Worm (Caenorhabditis elegans) whole organism, young adult: ENCODE data around the gene hal-2.

Experiments used
- B0035.1 ChIP-seq: sonication (generic microtip); optimal IDR thresholded peaks from 2 replicates; lab custom pipeline; 2016; ENCODE audit warnings: missing genetic modification characterization, mild to moderate bottlenecking, missing compliant biosample characterization, missing genotype, missing genetic modification reagents
- B0336.3 ChIP-seq: fragments of 200-800 bp; sonication (Bioruptor generic); IDR thresholded peaks from 2 replicates; pipeline ENCODE4 v1.3.6; 2022; ENCODE audit warnings: missing genetic modification characterization, missing compliant biosample characterization
- F37B4.10 ChIP-seq: fragments of 200-800 bp; sonication (Bioruptor generic); IDR thresholded peaks from 2 replicates; pipeline ENCODE4 v1.3.6; 2022; ENCODE audit warnings: missing genetic modification characterization, missing compliant biosample characterization
- F55B11.4 ChIP-seq: sonication (generic microtip); optimal IDR thresholded peaks from 2 replicates; lab custom pipeline; 2016; ENCODE audit warnings: missing compliant biosample characterization, missing genetic modification characterization, borderline replicate concordance; ENCODE audit not compliant: insufficient read depth
- K11D2.4 ChIP-seq: fragments of 200-800 bp; sonication (Bioruptor generic); IDR thresholded peaks from 2 replicates; pipeline ENCODE4 v1.3.6; 2022; ENCODE audit warnings: missing genetic modification reagents, missing genetic modification characterization, missing compliant biosample characterization
- Y53F4B.3 ChIP-seq: fragments of 200-800 bp; sonication (Bioruptor generic); IDR thresholded peaks from 2 replicates; pipeline ENCODE4 v1.3.6; 2022; ENCODE audit warnings: missing genetic modification reagents, missing genetic modification characterization, missing compliant biosample characterization
- Y53G8AR.9 ChIP-seq: fragments of 200-800 bp; sonication (Bioruptor generic); conservative IDR thresholded peaks from 2 replicates; pipeline ENCODE4 v1.3.6; 2022; ENCODE audit warnings: missing genetic modification reagents, missing genetic modification characterization, missing compliant biosample characterization
- Y67H2A.10 ChIP-seq: fragments of 200-800 bp; sonication (Bioruptor generic); conservative IDR thresholded peaks from 2 replicates; pipeline ENCODE4 v1.3.6; 2022; ENCODE audit warnings: missing genetic modification reagents, missing genetic modification characterization, missing compliant biosample characterization
- Y95B8A.8 ChIP-seq: fragments of 200-800 bp; sonication (Bioruptor generic); IDR thresholded peaks from 2 replicates; pipeline ENCODE4 v1.3.6; 2022; ENCODE audit warnings: missing genetic modification reagents, missing genetic modification characterization, missing compliant biosample characterization
- ZK185.1 ChIP-seq: sonication (generic microtip); optimal IDR thresholded peaks from 2 replicates; lab custom pipeline; 2016; ENCODE audit warnings: mild to moderate bottlenecking, missing genetic modification characterization, missing compliant biosample characterization; ENCODE audit not compliant: poor library complexity, severe bottlenecking
- akir-1 ChIP-seq: fragments of 200-800 bp; sonication (Bioruptor generic); optimal IDR thresholded peaks from 2 replicates; lab custom pipeline; 2018; ENCODE audit warnings: mild to moderate bottlenecking, missing genetic modification characterization, moderate library complexity, missing compliant biosample characterization
- atf-7 ChIP-seq: sonication (generic microtip); optimal IDR thresholded peaks from 2 replicates; lab custom pipeline; 2017; ENCODE audit warnings: mild to moderate bottlenecking, missing genetic modification characterization, missing compliant biosample characterization
- athp-1 ChIP-seq: sonication (generic microtip); optimal IDR thresholded peaks from 2 replicates; lab custom pipeline; 2017; ENCODE audit warnings: mild to moderate bottlenecking, missing genetic modification characterization, missing compliant biosample characterization
- cebp-2 ChIP-seq: fragments of 200-800 bp; sonication (Bioruptor generic); IDR thresholded peaks from 2 replicates; pipeline ENCODE4 v1.3.6; 2022; ENCODE audit warnings: missing genetic modification characterization, missing compliant biosample characterization
- ceh-27 ChIP-seq: fragments of 200-800 bp; sonication (Bioruptor generic); optimal IDR thresholded peaks from 2 replicates; lab custom pipeline; 2018; ENCODE audit warnings: mild to moderate bottlenecking, missing genetic modification characterization, moderate library complexity, missing compliant biosample characterization
- chd-7 ChIP-seq: sonication (generic microtip); optimal IDR thresholded peaks from 2 replicates; lab custom pipeline; 2016; ENCODE audit warnings: mild to moderate bottlenecking, missing genetic modification characterization, moderate library complexity, missing compliant biosample characterization
- dpff-1 ChIP-seq: sonication (generic microtip); optimal IDR thresholded peaks from 2 replicates; lab custom pipeline; 2017; ENCODE audit warnings: mild to moderate bottlenecking, missing genetic modification characterization, missing compliant biosample characterization
- egl-44 ChIP-seq: fragments of 200-800 bp; sonication (Bioruptor generic); IDR thresholded peaks from 2 replicates; pipeline ENCODE4 v1.3.6; 2022; ENCODE audit warnings: missing genetic modification reagents, missing genetic modification characterization, missing compliant biosample characterization
- ekl-4 ChIP-seq: fragments of 200-800 bp; sonication (Bioruptor generic); IDR thresholded peaks from 2 replicates; pipeline ENCODE4 v1.3.6; 2022; ENCODE audit warnings: missing genetic modification reagents, missing genetic modification characterization, missing compliant biosample characterization
- ets-4 ChIP-seq: fragments of 200-800 bp; sonication (Bioruptor generic); optimal IDR thresholded peaks from 2 replicates; lab custom pipeline; 2018; ENCODE audit warnings: mild to moderate bottlenecking, missing genetic modification characterization, missing compliant biosample characterization
- hlh-26 ChIP-seq: fragments of 200-800 bp; sonication (Bioruptor generic); conservative IDR thresholded peaks from 2 replicates; pipeline ENCODE4 v1.3.6; 2022; ENCODE audit warnings: missing genetic modification reagents, missing genetic modification characterization, missing compliant biosample characterization
- let-526 ChIP-seq: fragments of 200-800 bp; sonication (Bioruptor generic); IDR thresholded peaks from 2 replicates; pipeline ENCODE4 v1.3.6; 2022; ENCODE audit warnings: missing genetic modification reagents, missing genetic modification characterization, missing compliant biosample characterization
- let-607 ChIP-seq, 2 experiments: fragments of 200-800 bp in 1 of 2; sonication (Bioruptor generic) in 1 of 2; sonication (generic microtip) in 1 of 2; optimal IDR thresholded peaks; 2 replicates each; lab custom pipeline; 2016 to 2018; ENCODE audit warnings: mild to moderate bottlenecking in 2 of 2, missing compliant biosample characterization in 2 of 2, missing genetic modification characterization in 2 of 2, moderate library complexity in 2 of 2, missing genotype in 1 of 2
- madf-3 ChIP-seq: fragments of 200-800 bp; sonication (Bioruptor generic); IDR thresholded peaks from 2 replicates; pipeline ENCODE4 v1.3.6; 2022; ENCODE audit warnings: missing genetic modification reagents, missing genetic modification characterization, missing compliant biosample characterization
- madf-6 ChIP-seq: fragments of 200-800 bp; sonication (Bioruptor generic); IDR thresholded peaks from 2 replicates; pipeline ENCODE4 v1.3.6; 2022; ENCODE audit warnings: missing genetic modification reagents, missing genetic modification characterization, missing compliant biosample characterization
- mcd-1 ChIP-seq: fragments of 200-800 bp; sonication (Bioruptor generic); IDR thresholded peaks from 2 replicates; pipeline ENCODE4 v1.3.6; 2022; ENCODE audit warnings: missing genetic modification reagents, missing genetic modification characterization, missing compliant biosample characterization
- nfya-1 ChIP-seq: sonication (generic microtip); optimal IDR thresholded peaks from 2 replicates; lab custom pipeline; 2017; ENCODE audit warnings: antibody characterized with exemption, missing compliant biosample characterization, missing genetic modification characterization, borderline replicate concordance; ENCODE audit not compliant: insufficient read depth
- nfya-2 ChIP-seq: fragments of 200-800 bp; sonication (Bioruptor generic); IDR thresholded peaks from 2 replicates; pipeline ENCODE4 v1.3.6; 2022; ENCODE audit warnings: missing genetic modification reagents, missing genetic modification characterization, missing compliant biosample characterization
- nhr-90 ChIP-seq: sonication (generic microtip); optimal IDR thresholded peaks from 2 replicates; lab custom pipeline; 2016; ENCODE audit warnings: missing genotype, mild to moderate bottlenecking, missing genetic modification characterization, missing compliant biosample characterization
- pha-4 ChIP-seq: fragments of 150-350 bp; sonication (generic microtip); optimal IDR thresholded peaks from 2 replicates; lab custom pipeline; 2014; ENCODE audit warnings: missing biosample characterization, missing genetic modification reagents, missing genetic modification characterization
- snpc-1.3 ChIP-seq: sonication (generic microtip); optimal IDR thresholded peaks from 2 replicates; lab custom pipeline; 2017; ENCODE audit warnings: missing genetic modification characterization, mild to moderate bottlenecking, missing compliant biosample characterization, antibody characterized with exemption, moderate library complexity, missing genotype, missing genetic modification reagents; ENCODE audit not compliant: insufficient read depth
- unc-62 ChIP-seq: fragments of 150-350 bp; optimal IDR thresholded peaks from 2 replicates; lab custom pipeline; 2014; ENCODE audit warnings: missing biosample characterization, missing genetic modification reagents, missing genetic modification characterization
- zim-3 ChIP-seq: sonication (generic microtip); optimal IDR thresholded peaks from 2 replicates; lab custom pipeline; 2017; ENCODE audit warnings: mild to moderate bottlenecking, missing genetic modification characterization, moderate library complexity, missing compliant biosample characterization
- ztf-18 ChIP-seq: sonication (generic microtip); optimal IDR thresholded peaks from 2 replicates; lab custom pipeline; 2016; ENCODE audit warnings: missing genotype, mild to moderate bottlenecking, missing genetic modification characterization, missing compliant biosample characterization
- ztf-22 ChIP-seq: fragments of 200-800 bp; sonication (Bioruptor generic); optimal IDR thresholded peaks from 2 replicates; lab custom pipeline; 2018; ENCODE audit warnings: mild to moderate bottlenecking, missing genetic modification characterization, moderate library complexity, missing compliant biosample characterization
- ztf-26 ChIP-seq: sonication (generic microtip); optimal IDR thresholded peaks from 2 replicates; lab custom pipeline; 2017; ENCODE audit warnings: missing genetic modification characterization, missing compliant biosample characterization
- ztf-28 ChIP-seq: fragments of 200-800 bp; sonication (Bioruptor generic); IDR thresholded peaks from 2 replicates; pipeline ENCODE4 v1.3.6; 2022; ENCODE audit warnings: missing genetic modification reagents, missing genetic modification characterization, missing compliant biosample characterization
- ztf-6 ChIP-seq: fragments of 200-800 bp; sonication (Bioruptor generic); IDR thresholded peaks from 2 replicates; pipeline ENCODE4 v1.3.6; 2022; ENCODE audit warnings: missing genetic modification reagents, missing genetic modification characterization, missing compliant biosample characterization

hal-2 gene

DNA sequence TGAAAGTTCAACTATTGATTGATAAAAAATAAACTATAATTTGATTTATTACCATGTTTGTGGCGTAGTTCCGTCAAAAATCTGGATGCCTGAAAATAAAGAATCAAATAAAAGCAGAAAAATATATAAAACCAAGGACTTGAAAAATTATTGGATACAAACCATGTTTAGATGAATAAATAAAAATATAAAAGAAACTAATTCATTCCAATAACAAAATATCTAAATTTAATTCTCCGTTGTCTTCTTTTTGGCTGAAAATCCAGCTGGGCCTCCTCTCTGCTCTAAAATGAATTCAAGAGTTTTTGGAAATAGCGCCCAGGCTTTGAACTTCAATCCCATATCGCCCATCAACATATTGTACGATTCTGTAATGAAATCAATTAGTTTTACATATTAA lies 24.2 kb upstream of the hal-2 start, which contains the start of gene vps-29:
Gene vps-29, minus strand, starts transcription at position 101 of the 400 bp plus-strand sequence.
- TF ChIP-seq dpff-1 (tag; lab: Kevin White, UChicago) = no peak
- no peak for TF ChIP-seq ztf-28 (GFP tag; lab: Robert Waterston, UW)
- no peak for TF ChIP-seq akir-1 (GFP tag; lab: Kevin White, UChicago)
- TF ChIP-seq B0035.1 (tag; lab: Kevin White, UChicago) = no peak
- TF ChIP-seq chd-7 (tag; lab: Kevin White, UChicago) = no peak
- no peak for TF ChIP-seq let-526 (GFP tag; lab: Robert Waterston, UW)
- no peak for TF ChIP-seq nfya-2 (GFP tag; lab: Robert Waterston, UW)
- TF ChIP-seq Y95B8A.8 (GFP tag; lab: Robert Waterston, UW) = no peak
- TF ChIP-seq ztf-18 (tag; lab: Kevin White, UChicago) = no peak
- no peak for TF ChIP-seq madf-6
- no peak for TF ChIP-seq ets-4 (GFP tag; lab: Kevin White, UChicago)
- no peak for TF ChIP-seq ZK185.1
- TF ChIP-seq hlh-26 = no peak

DNA sequence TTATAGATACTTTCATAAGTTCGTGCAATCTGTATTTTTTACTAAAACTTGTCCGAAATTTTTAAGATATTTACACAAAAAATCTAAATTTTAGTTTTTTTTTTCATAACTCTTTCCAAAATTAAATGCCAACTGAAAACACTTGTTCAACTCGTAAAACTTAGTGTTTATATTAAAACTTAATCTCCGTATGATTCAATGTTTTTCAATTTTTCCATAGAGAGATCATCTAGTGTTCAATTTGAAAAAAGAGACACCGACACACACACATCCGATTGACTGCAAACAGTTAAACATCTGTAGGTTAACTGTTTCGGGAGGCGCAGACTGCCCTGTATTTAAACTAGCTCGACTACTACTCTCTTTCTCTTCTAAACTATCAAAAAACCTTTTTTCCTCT lies 20.3 kb upstream of the hal-2 start, which contains the start of gene T16H12.9:
Gene T16H12.9, plus strand, starts transcription at position 301 of the 400 bp plus-strand sequence.
- TF ChIP-seq B0336.3 (GFP tag; lab: Robert Waterston, UW) = no peak
- TF ChIP-seq mcd-1 = no peak
- no peak for TF ChIP-seq Y53G8AR.9 (GFP tag; lab: Robert Waterston, UW)
- TF ChIP-seq ztf-18 (tag; lab: Kevin White, UChicago) = no peak
- TF ChIP-seq nhr-90 (tag; lab: Kevin White, UChicago) = no peak
- no peak for TF ChIP-seq ekl-4 (GFP tag; lab: Robert Waterston, UW)
- TF ChIP-seq dpff-1 (tag; lab: Kevin White, UChicago) = no peak
- TF ChIP-seq unc-62 = no peak
- no peak for TF ChIP-seq hlh-26
- no peak for TF ChIP-seq egl-44 (GFP tag; lab: Robert Waterston, UW)
- TF ChIP-seq madf-3 (GFP tag; lab: Robert Waterston, UW) = no peak
- TF ChIP-seq ceh-27 (GFP tag; lab: Kevin White, UChicago) = no peak
- TF ChIP-seq ztf-26 (tag; lab: Kevin White, UChicago) = no peak
- TF ChIP-seq snpc-1.3 (tag; lab: Kevin White, UChicago) = no peak
- TF ChIP-seq F55B11.4 (tag; lab: Kevin White, UChicago) = no peak
- TF ChIP-seq zim-3 (tag; lab: Kevin White, UChicago) = no peak
- TF ChIP-seq let-607 (tag; optimal IDR thresholded peaks at IDR 0.05; lab: Kevin White, UChicago) = no peak
- TF ChIP-seq ztf-22 (GFP tag; lab: Kevin White, UChicago) = no peak
- no peak for TF ChIP-seq ztf-6
- TF ChIP-seq F37B4.10 (GFP tag; lab: Robert Waterston, UW) = no peak

- TF ChIP-seq Y53F4B.3 (no peak), cebp-2 (GFP tag; lab: Robert Waterston, UW) (no peak), atf-7 (tag; lab: Kevin White, UChicago) (no peak), K11D2.4 (no peak), nfya-1 (no peak), pha-4 (no peak), athp-1 (no peak), Y67H2A.10 (GFP tag; lab: Robert Waterston, UW) (no peak)
These were observed 17.7 kb upstream of the hal-2 start, which contains the start of gene srt-55 for ce11 chrIII:10106390-10106789. Gene srt-55, minus strand, starts transcription at chrIII:10106490.
